Fruit fly (Drosophila melanogaster): ENCODE results near the gene CG15888.

DNA sequence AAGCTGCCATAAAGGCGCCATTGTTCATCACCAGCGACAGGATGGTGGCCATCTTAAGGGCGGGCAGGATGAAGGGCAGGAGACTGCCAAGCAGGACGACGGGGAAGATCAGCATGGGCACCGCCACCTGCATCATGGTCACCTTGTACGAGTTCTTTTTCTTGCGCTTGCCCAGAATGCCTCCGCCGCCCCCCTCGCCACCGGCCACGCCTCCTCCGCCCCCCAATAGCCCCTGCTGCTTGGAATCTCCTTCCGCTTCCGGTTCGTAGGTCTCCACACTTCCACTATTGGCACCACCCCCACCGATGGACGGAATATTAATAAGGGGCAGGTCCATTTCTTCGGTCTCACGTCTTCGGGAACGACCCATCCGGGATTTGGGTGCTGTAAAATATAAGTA is 1.2 kb downstream of the CG15888 start:
- TF ChIP-seq psq (optimal IDR thresholded peaks at IDR 0.05), result no peak
- TF ChIP-seq insv (optimal IDR thresholded peaks at IDR 0.05), result no peak
- TF ChIP-seq Myc (optimal IDR thresholded peaks at IDR 0.05), result no peak
- no peak for TF ChIP-seq Sin3A (optimal IDR thresholded peaks at IDR 0.05)
